Worm (Caenorhabditis elegans): ENCODE results near the gene F28C1.1.

The F28C1.1 gene

ce11 chrV:12491070-12491643, 40.6 kb downstream of the F28C1.1 start (continued):
- TF ChIP-seq F33H1.4 (GFP tag; IDR thresholded peaks at IDR 0.05) (peak; percentile 50), B0035.1 (tag; optimal IDR thresholded peaks at IDR 0.05) (no peak), lsl-1 (GFP tag; optimal IDR thresholded peaks at IDR 0.05) (peak; percentile 70), ztf-25 (GFP tag; IDR thresholded peaks at IDR 0.05) (no peak), madf-3 (GFP tag; IDR thresholded peaks at IDR 0.05) (0 out of 2 replicates have a peak, but pooled peaks have one; percentile 7), efl-1 (GFP tag; optimal IDR thresholded peaks at IDR 0.05) (no peak), attf-3 (GFP tag; conservative IDR thresholded peaks at IDR 0.05) (peak; percentile 75), ekl-4 (GFP tag; IDR thresholded peaks at IDR 0.05) (peak; percentile 93), rcor-1 (GFP tag; IDR thresholded peaks at IDR 0.05) (peak; percentile 92), sptf-2 (GFP tag; optimal IDR thresholded peaks at IDR 0.05) (peak; percentile 9), somi-1 (GFP tag; optimal IDR thresholded peaks at IDR 0.05) (no peak), zim-3 (tag; optimal IDR thresholded peaks at IDR 0.05) (no peak), ccch-3 (GFP tag; optimal IDR thresholded peaks at IDR 0.05) (no peak), nfya-2 (GFP tag; IDR thresholded peaks at IDR 0.05) (no peak), xnd-1 (tag; optimal IDR thresholded peaks at IDR 0.05) (peak; percentile 36), ztf-6 (GFP tag; IDR thresholded peaks at IDR 0.05) (no peak), F10E7.11 (tag; optimal IDR thresholded peaks at IDR 0.05) (no peak), nfyb-1 (GFP tag; IDR thresholded peaks at IDR 0.05) (peak; percentile 87), ceh-27 (GFP tag; optimal IDR thresholded peaks at IDR 0.05) (no peak), unc-130 (GFP tag; optimal IDR thresholded peaks at IDR 0.05) (peak; percentile 13), fkh-3 (tag; optimal IDR thresholded peaks at IDR 0.05) (no peak), C06A6.2 (GFP tag; conservative IDR thresholded peaks at IDR 0.05) (no peak), repo-1 (tag; optimal IDR thresholded peaks at IDR 0.05) (peak; percentile 79), hlh-12 (tag; optimal IDR thresholded peaks at IDR 0.05) (no peak), mxl-1 (tag; optimal IDR thresholded peaks at IDR 0.05) (no peak), let-607 (tag; optimal IDR thresholded peaks at IDR 0.05) (peak in 1 of 2 experiments; percentile 8), madf-10 (tag; optimal IDR thresholded peaks at IDR 0.05) (peak; percentile 38), T26A5.8 (tag; optimal IDR thresholded peaks at IDR 0.05) (no peak), tbp1 (GFP tag; optimal IDR thresholded peaks at IDR 0.05) (peak; percentile 82), dpl-1 (GFP tag; optimal IDR thresholded peaks at IDR 0.05) (no peak), ceh-58 (GFP tag; IDR thresholded peaks at IDR 0.05) (no peak), snpc-1.1 (tag; optimal IDR thresholded peaks at IDR 0.05; ENCODE audit: insufficient read depth) (peak; percentile 100), F49E8.2 (tag; optimal IDR thresholded peaks at IDR 0.05; ENCODE audit: insufficient read depth) (peak; percentile 85), Y95B8A.8 (GFP tag; IDR thresholded peaks at IDR 0.05) (no peak), ceh-100 (GFP tag; IDR thresholded peaks at IDR 0.05) (peak; percentile 71), egl-44 (GFP tag; IDR thresholded peaks at IDR 0.05) (peak; percentile 44; the same call in 1 of the 2 replicates), lin-54 (GFP tag; optimal IDR thresholded peaks at IDR 0.05) (peak; percentile 82), ets-4 (GFP tag; optimal IDR thresholded peaks at IDR 0.05) (no peak), B0261.1 (tag; optimal IDR thresholded peaks at IDR 0.05) (peak; percentile 37), nfya-1 (tag; optimal IDR thresholded peaks at IDR 0.05; ENCODE audit: borderline replicate concordance, insufficient read depth) (no peak), ztf-18 (tag; optimal IDR thresholded peaks at IDR 0.05) (peak; percentile 87), B0019.2 (GFP tag; conservative IDR thresholded peaks at IDR 0.05) (peak; percentile 50; the same call in 1 of the 2 replicates), hmg-20 (GFP tag; IDR thresholded peaks at IDR 0.05) (peak; percentile 56; the same call in 1 of the 2 replicates), nhr-80 (tag; optimal IDR thresholded peaks at IDR 0.05) (peak; percentile 57), B0336.3 (GFP tag; IDR thresholded peaks at IDR 0.05) (peak; percentile 88), C17E4.6 (GFP tag; IDR thresholded peaks at IDR 0.05) (0 out of 2 replicates have a peak, but pooled peaks have one; percentile 9), ama-1 (optimal IDR thresholded peaks at IDR 0.05) (peak; percentile 35), ama-1 (GFP tag; optimal IDR thresholded peaks at IDR 0.05) (no peak), F39B2.1 (GFP tag; IDR thresholded peaks at IDR 0.05) (0 out of 2 replicates have a peak, but pooled peaks have one; percentile 85)
